Worm (Caenorhabditis elegans): ENCODE measurements around the gene grl-29.
"Not testable (repeated sequence)": the region's sequence is repeated elsewhere in the genome, so short reads cannot be mapped to it uniquely, and the experiment has no call there.

The grl-29 gene

DNA sequence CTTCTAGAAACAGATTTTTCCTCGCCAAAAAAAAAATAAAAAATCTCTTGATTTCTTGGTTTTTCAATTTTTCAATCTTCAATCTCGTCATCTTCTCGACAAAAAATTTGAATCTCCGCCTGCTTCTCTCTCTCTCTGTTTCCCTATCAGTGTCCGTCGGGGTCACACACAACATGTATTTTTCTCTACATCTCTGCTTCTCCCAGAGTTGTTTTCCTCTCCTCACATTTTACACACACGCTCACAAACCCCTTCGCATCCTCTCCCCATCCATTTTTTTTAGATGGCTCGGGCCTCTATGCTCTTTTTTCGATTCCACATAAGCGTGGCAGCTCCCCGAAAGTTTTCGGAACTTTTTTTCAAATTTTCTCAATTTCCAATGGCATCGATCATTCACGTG is 24.8 kb upstream of the grl-29 start:
- peak; percentile 6 for TF ChIP-seq lsy-2 (tag; optimal IDR thresholded peaks at IDR 0.05)
- TF ChIP-seq lin-13 (tag; optimal IDR thresholded peaks at IDR 0.05), result no peak
- peak; percentile 67 for TF ChIP-seq hlh-1 (tag; optimal IDR thresholded peaks at IDR 0.05)

DNA sequence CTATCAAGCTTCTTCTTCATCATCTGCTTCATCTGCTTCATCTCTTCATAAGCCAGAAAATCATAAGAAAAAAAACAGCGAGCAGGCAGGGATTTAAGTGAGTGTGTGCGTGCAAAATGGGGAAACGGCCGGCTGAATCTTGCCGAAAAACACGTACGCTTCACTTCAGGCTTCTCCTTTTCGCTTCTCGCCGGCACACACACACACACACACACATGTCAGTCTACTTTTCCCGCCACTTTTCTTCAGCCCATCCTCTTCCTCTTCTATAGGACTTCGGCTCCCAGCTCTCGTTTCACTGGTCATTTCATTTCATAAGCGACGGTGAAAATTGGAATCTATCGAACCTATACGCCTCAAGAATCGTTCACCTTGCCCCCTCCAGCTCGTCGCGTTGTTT is 24.2 kb upstream of the grl-29 start:
- TF ChIP-seq nhr-28 (tag; optimal IDR thresholded peaks at IDR 0.05) (no peak), blmp-1 (tag; optimal IDR thresholded peaks at IDR 0.05) (no peak), sptf-1 (tag; optimal IDR thresholded peaks at IDR 0.05) (no peak), ham-2 (GFP tag; optimal IDR thresholded peaks at IDR 0.05) (no peak), nhr-12 (tag; optimal IDR thresholded peaks at IDR 0.05) (no peak), unc-120 (tag; optimal IDR thresholded peaks at IDR 0.05; ENCODE audit: poor library complexity, severe bottlenecking) (no peak), sem-2 (GFP tag; optimal IDR thresholded peaks at IDR 0.05) (no peak), cnd-1 (tag; optimal IDR thresholded peaks at IDR 0.05) (no peak), unc-39 (tag; optimal IDR thresholded peaks at IDR 0.05) (no peak), snpc-4 (tag; optimal IDR thresholded peaks at IDR 0.05) (no peak)

DNA sequence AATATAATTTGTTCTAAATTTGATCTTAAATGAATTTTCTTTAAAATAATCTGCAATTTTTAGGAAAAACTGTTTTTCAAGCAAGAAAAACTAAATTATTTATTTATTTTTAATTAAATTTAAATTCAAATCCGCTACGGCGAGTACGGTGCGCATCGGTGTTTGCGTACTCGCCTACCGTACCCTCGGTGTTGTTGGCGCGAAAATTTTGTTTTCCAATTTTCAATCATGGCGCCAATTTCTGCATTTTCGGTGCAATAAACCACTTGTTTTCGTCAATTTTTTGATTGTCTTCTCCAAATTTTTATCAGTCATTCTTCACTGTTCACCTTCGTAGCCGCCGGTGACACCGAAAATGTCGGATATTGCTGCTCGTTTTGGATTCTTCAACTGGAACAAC is 23.8 kb upstream of the grl-29 start, which contains the start of gene pygl-1:
Gene pygl-1 (plus strand): TSS at position 211 of the 400 bp plus-strand sequence.
- TF ChIP-seq lin-32 (GFP tag; optimal IDR thresholded peaks at IDR 0.05) (no peak), lsy-2 (tag; optimal IDR thresholded peaks at IDR 0.05) (peak; percentile 85)

DNA sequence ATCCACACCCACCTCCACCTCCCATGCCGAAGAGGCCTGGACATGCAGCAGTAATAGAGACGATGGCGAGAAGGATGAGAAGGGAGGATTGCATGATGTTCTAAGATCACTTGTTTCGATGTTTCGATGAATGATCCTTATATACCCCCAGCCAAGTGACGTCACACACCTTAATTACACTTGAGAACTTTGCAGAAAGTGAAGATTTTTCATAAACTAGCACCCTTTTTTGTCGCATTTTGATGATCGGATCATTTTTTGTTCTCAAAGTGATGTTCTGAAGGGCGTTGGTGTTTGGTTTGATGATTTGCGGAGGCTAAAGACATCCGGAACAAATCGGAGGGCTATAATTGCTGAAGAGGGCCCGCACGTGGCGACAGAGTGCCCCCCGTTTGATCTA is 20.7 kb upstream of the grl-29 start, which contains the start of gene grl-27:
Gene grl-27 (minus strand): TSS at position 101 of the 400 bp plus-strand sequence.
- no peak for TF ChIP-seq ceh-83 (GFP tag; optimal IDR thresholded peaks at IDR 0.05)
- no peak for TF ChIP-seq mab-5 (tag; optimal IDR thresholded peaks at IDR 0.05)
- TF ChIP-seq cnd-1 (tag; optimal IDR thresholded peaks at IDR 0.05), result no peak
- TF ChIP-seq elt-3 (tag; optimal IDR thresholded peaks at IDR 0.05), result no peak
- TF ChIP-seq lsy-2 (tag; optimal IDR thresholded peaks at IDR 0.05), result no peak
- TF ChIP-seq elt-1 (tag; optimal IDR thresholded peaks at IDR 0.05; ENCODE audit: borderline replicate concordance, insufficient read depth), result no peak
- TF ChIP-seq tbx-8 (GFP tag; optimal IDR thresholded peaks at IDR 0.05), result no peak
- no peak for TF ChIP-seq mls-2 (tag; optimal IDR thresholded peaks at IDR 0.05)
- TF ChIP-seq unc-120 (tag; optimal IDR thresholded peaks at IDR 0.05; ENCODE audit: poor library complexity, severe bottlenecking), result no peak
- TF ChIP-seq hlh-1 (tag; optimal IDR thresholded peaks at IDR 0.05), result no peak

DNA sequence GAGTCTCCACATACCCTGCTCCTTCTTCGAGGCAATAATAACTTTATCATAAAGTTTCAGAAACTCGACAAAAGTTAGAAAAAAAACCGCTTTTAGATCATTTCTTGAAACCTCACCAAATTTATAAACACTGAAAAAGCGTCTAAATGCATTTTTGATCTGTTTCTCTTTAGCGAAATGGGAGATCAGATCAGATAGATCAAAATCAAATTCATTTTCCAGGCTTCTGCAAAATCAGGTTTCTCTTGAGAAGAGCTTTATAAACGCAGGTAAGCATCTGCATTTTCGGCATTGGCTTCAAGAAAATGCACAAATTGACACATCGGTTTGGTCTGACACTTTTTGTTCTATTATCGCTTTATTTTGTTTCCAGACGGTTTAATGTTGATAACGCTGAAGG is 17.4 kb upstream of the grl-29 start, which contains the start of gene F40C5.1:
Gene F40C5.1 (plus strand): TSS at position 301 of the 400 bp plus-strand sequence.
- not testable (repeated sequence) for TF ChIP-seq M03D4.4, ceh-39, ztf-11 (tag; optimal IDR thresholded peaks at IDR 0.05)

DNA sequence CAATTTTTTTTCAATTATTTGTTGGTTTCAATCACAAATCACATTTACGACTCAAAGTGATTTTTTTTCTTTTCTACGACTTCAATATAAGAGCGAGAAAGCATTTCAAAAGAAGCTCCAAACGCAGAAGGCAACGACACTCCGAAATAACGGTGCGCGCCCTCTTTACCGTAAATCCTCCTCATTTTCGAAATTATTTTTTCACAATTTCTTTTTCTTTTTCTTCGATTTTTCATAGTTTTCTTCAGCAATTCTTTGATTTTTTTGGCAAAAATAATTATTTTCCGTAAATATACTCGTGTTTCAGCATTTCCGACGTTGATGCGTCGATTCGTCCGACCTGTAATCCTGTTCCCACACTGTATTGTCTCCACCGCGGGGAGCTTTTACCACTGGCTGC is 15.7 kb upstream of the grl-29 start, which contains the start of gene F40C5.2:
Gene F40C5.2 (plus strand): TSS at position 301 of the 400 bp plus-strand sequence.
- TF ChIP-seq zip-8 (tag; optimal IDR thresholded peaks at IDR 0.05); nhr-2 (tag; optimal IDR thresholded peaks at IDR 0.05); unc-120 (tag; optimal IDR thresholded peaks at IDR 0.05; ENCODE audit: poor library complexity, severe bottlenecking): not testable (repeated sequence)

DNA sequence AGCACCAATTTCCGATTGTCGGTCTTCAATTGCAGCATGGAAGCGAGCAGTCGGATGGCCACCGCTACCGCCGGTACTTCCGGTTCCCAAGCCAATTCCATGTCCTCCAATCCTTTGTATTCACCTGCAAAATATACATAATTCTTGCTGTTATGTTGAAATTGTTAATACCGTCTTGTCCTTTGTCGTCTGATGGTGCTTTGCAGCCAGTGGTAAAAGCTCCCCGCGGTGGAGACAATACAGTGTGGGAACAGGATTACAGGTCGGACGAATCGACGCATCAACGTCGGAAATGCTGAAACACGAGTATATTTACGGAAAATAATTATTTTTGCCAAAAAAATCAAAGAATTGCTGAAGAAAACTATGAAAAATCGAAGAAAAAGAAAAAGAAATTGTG is 9.3 kb upstream of the grl-29 start, which contains the start of gene T24A6.17:
Gene T24A6.17 (minus strand): TSS at position 101 of the 400 bp plus-strand sequence.
- not testable (repeated sequence) for TF ChIP-seq mls-2, nhr-12, mab-5 (tag; optimal IDR thresholded peaks at IDR 0.05)

DNA sequence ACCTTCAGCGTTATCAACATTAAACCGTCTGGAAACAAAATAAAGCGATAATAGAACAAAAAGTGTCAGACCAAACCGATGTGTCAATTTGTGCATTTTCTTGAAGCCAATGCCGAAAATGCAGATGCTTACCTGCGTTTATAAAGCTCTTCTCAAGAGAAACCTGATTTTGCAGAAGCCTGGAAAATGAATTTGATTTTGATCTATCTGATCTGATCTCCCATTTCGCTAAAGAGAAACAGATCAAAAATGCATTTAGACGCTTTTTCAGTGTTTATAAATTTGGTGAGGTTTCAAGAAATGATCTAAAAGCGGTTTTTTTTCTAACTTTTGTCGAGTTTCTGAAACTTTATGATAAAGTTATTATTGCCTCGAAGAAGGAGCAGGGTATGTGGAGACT is 7.8 kb upstream of the grl-29 start, which contains the start of gene T24A6.16:
Gene T24A6.16 (minus strand): TSS at position 101 of the 400 bp plus-strand sequence.
- not testable (repeated sequence) for TF ChIP-seq blmp-1 (tag; optimal IDR thresholded peaks at IDR 0.05); hlh-1 (tag; optimal IDR thresholded peaks at IDR 0.05); ces-1 (GFP tag; optimal IDR thresholded peaks at IDR 0.05)

All from whole organism, mixed stage, embryonic.